Fruit fly (Drosophila melanogaster): ENCODE results near the gene Chc.

The Chc gene

DNA sequence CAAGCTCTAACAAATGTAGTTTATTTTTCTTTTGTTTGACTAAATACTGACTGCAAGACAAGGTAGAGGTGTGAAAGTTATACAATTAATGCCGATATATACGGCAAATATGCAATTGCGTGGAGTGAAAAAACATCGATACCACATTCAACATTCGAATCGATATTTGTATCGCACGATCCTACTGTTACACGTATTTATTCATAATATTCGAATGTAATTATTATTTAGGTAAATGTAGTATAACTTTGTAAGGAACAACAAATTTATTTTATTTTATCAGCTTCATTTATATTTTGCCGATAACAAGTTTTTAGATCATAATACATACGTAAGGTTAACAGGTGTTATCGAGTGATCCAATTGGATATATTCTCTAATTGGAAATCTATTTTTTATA is at the start of gene Chc (continued):
- no peak for TF ChIP-seq CG1024 (GFP tag; IDR thresholded peaks at IDR 0.05)
- peak; percentile 97 for TF ChIP-seq CG14860 (GFP tag; IDR thresholded peaks at IDR 0.05; ENCODE audit: partially characterized antibody)
- TF ChIP-seq slbo (GFP tag; IDR thresholded peaks at IDR 0.05) = no peak
- no peak for TF ChIP-seq CG15696 (tag; optimal IDR thresholded peaks at IDR 0.05)
- no peak for TF ChIP-seq scrt (GFP tag; optimal IDR thresholded peaks at IDR 0.05)
- TF ChIP-seq zfh2 (GFP tag; optimal IDR thresholded peaks at IDR 0.05) = no peak
- no peak for TF ChIP-seq CG12299 (tag; optimal IDR thresholded peaks at IDR 0.05)
- TF ChIP-seq twi (tag; optimal IDR thresholded peaks at IDR 0.05) = no peak
- no peak for TF ChIP-seq gsb-n (tag; optimal IDR thresholded peaks at IDR 0.05)
- TF ChIP-seq CG2889 (GFP tag; IDR thresholded peaks at IDR 0.05) = no peak
- TF ChIP-seq CG12744 (GFP tag; optimal IDR thresholded peaks at IDR 0.05) = no peak
- no peak for TF ChIP-seq gcm2 (GFP tag; optimal IDR thresholded peaks at IDR 0.05)
- TF ChIP-seq fd102C (GFP tag; optimal IDR thresholded peaks at IDR 0.05) = no peak
- no peak for TF ChIP-seq CrebB (tag; optimal IDR thresholded peaks at IDR 0.05)
- TF ChIP-seq CG10565 (GFP tag; optimal IDR thresholded peaks at IDR 0.05) = no peak
- TF ChIP-seq Side (GFP tag; optimal IDR thresholded peaks at IDR 0.05) = no peak
- TF ChIP-seq lov (optimal IDR thresholded peaks at IDR 0.05) = no peak
- TF ChIP-seq lov (GFP tag; IDR thresholded peaks at IDR 0.05) = no peak
- TF ChIP-seq Tbp (GFP tag; optimal IDR thresholded peaks at IDR 0.05) = no peak
- no peak for TF ChIP-seq cg (GFP tag; optimal IDR thresholded peaks at IDR 0.05)
- TF ChIP-seq CG8359 (GFP tag; optimal IDR thresholded peaks at IDR 0.05; ENCODE audit: borderline replicate concordance) = no peak
- TF ChIP-seq CG31365 (tag; optimal IDR thresholded peaks at IDR 0.05) = no peak
- TF ChIP-seq CG7987 (GFP tag; optimal IDR thresholded peaks at IDR 0.05) = no peak
- TF ChIP-seq CG3281 (GFP tag; optimal IDR thresholded peaks at IDR 0.05) = no peak
- TF ChIP-seq dysf (GFP tag; IDR thresholded peaks at IDR 0.05) = no peak
- TF ChIP-seq CG15514 (GFP tag; optimal IDR thresholded peaks at IDR 0.05) = peak; percentile 43
- no peak for TF ChIP-seq HLH3B (GFP tag; IDR thresholded peaks at IDR 0.05)
- TF ChIP-seq CG11247 (GFP tag; IDR thresholded peaks at IDR 0.05) = no peak
- no peak for TF ChIP-seq CG4282 (GFP tag; optimal IDR thresholded peaks at IDR 0.05)
- no peak for TF ChIP-seq YL-1 (GFP tag; optimal IDR thresholded peaks at IDR 0.05)
- no peak for TF ChIP-seq schlank (tag; optimal IDR thresholded peaks at IDR 0.05)
- no peak for TF ChIP-seq NfI (GFP tag; optimal IDR thresholded peaks at IDR 0.05)
- TF ChIP-seq stc (GFP tag; IDR thresholded peaks at IDR 0.05) = no peak
- TF ChIP-seq Mad (GFP tag; optimal IDR thresholded peaks at IDR 0.05) = no peak
- TF ChIP-seq br (optimal IDR thresholded peaks at IDR 0.05) = no peak
- TF ChIP-seq CG3726 (GFP tag; IDR thresholded peaks at IDR 0.05) = no peak
- TF ChIP-seq CG9876 (GFP tag; optimal IDR thresholded peaks at IDR 0.05) = no peak
- TF ChIP-seq CG18599 (GFP tag; optimal IDR thresholded peaks at IDR 0.05) = no peak
- no peak for TF ChIP-seq tio (GFP tag; optimal IDR thresholded peaks at IDR 0.05)
- TF ChIP-seq CG10274 (GFP tag; optimal IDR thresholded peaks at IDR 0.05) = no peak
- TF ChIP-seq lab (GFP tag; optimal IDR thresholded peaks at IDR 0.05) = no peak
- TF ChIP-seq Hr39 (optimal IDR thresholded peaks at IDR 0.05) = no peak
- TF ChIP-seq CG5180 (GFP tag; optimal IDR thresholded peaks at IDR 0.05) = no peak
- no peak for TF ChIP-seq GATAe (GFP tag; conservative IDR thresholded peaks at IDR 0.05)
- TF ChIP-seq CG2199 (GFP tag; IDR thresholded peaks at IDR 0.05) = no peak
- no peak for TF ChIP-seq CG14667 (GFP tag; IDR thresholded peaks at IDR 0.05)
- no peak for TF ChIP-seq CG34422 (GFP tag; IDR thresholded peaks at IDR 0.05)
- TF ChIP-seq bsh (GFP tag; optimal IDR thresholded peaks at IDR 0.05) = no peak
- TF ChIP-seq usp (GFP tag; optimal IDR thresholded peaks at IDR 0.05) = no peak
- peak; percentile 96 for TF ChIP-seq hb (GFP tag; IDR thresholded peaks at IDR 0.05; ENCODE audit: partially characterized antibody)
- no peak for TF ChIP-seq ttk (GFP tag; IDR thresholded peaks at IDR 0.05)
- TF ChIP-seq H15 (GFP tag; IDR thresholded peaks at IDR 0.05) = no peak
- no peak for TF ChIP-seq Dfd (GFP tag; optimal IDR thresholded peaks at IDR 0.05)

All from whole organism, embryonic.